Fruit fly (Drosophila melanogaster): ENCODE data around the gene CG33120.

- TF ChIP-seq CG14655 (GFP tag; optimal IDR thresholded peaks at IDR 0.05) (no peak), CG17806 (tag; optimal IDR thresholded peaks at IDR 0.05) (no peak)
These were observed 16.5 kb upstream of the CG33120 start for dm6 chr2L:18860920-18861319.
